Worm (Caenorhabditis elegans) whole organism, mixed stage, embryonic: ENCODE results near the gene nhr-134.

ENCODE experiments used
- hlh-1 ChIP-seq: fragments of 150-350 bp; optimal IDR thresholded peaks from 2 replicates; lab custom pipeline; 2014; ENCODE audit warnings: missing biosample characterization, missing genetic modification reagents, missing genetic modification characterization
- lin-13 ChIP-seq: fragments of 150-350 bp; optimal IDR thresholded peaks from 2 replicates; lab custom pipeline; 2014; ENCODE audit warnings: missing biosample characterization, missing genetic modification characterization
- mep-1 ChIP-seq: fragments of 150-350 bp; optimal IDR thresholded peaks from 2 replicates; lab custom pipeline; 2017; ENCODE audit warnings: missing biosample characterization, missing genetic modification reagents, missing genetic modification characterization, inconsistent platforms
- nhr-12 ChIP-seq: fragments of 150-350 bp; optimal IDR thresholded peaks from 2 replicates; lab custom pipeline; 2014; ENCODE audit warnings: missing biosample characterization, missing genetic modification characterization
- sem-2 ChIP-seq: fragments of 200-800 bp; sonication (Bioruptor generic); optimal IDR thresholded peaks from 2 replicates; lab custom pipeline; 2018; ENCODE audit warnings: mild to moderate bottlenecking, missing genetic modification characterization, missing compliant biosample characterization
- sptf-1 ChIP-seq: sonication (generic microtip); optimal IDR thresholded peaks from 2 replicates; lab custom pipeline; 2017; ENCODE audit warnings: mild to moderate bottlenecking, missing genetic modification characterization, moderate library complexity, missing compliant biosample characterization

DNA sequence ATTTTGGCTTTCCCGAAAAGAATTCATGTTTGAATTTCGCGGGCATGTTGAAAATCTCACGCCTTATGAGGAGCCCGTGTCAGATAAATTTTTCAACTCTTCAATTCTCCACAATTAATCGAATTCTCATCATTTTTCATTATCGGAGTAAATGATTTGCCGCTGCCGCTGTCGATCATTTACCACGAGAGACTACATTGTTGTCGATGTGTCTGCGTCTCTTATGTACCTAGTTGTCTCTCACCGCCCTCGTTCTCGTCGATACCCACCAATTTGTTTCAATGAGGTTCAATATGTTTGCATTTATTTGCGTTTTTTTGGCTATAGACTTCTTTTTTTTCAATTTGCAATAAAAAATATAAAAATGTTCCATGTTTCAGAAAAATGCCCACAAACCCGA, 38.9 kb upstream of the nhr-134 start, which contains the start of gene nhr-13:
- no peak for TF ChIP-seq lin-13 (tag; lab: Kevin White, UChicago)
- TF ChIP-seq sptf-1 (tag; lab: Kevin White, UChicago), result no peak
- no peak for TF ChIP-seq sem-2 (GFP tag; lab: Kevin White, UChicago)
- TF ChIP-seq nhr-12 (tag; lab: Kevin White, UChicago), result no peak
- no peak for TF ChIP-seq hlh-1
- no peak for TF ChIP-seq mep-1 (tag; lab: Kevin White, UChicago)
